Worm (Caenorhabditis elegans) whole organism, early embryonic: ENCODE results near the gene Y47D7A.2.

Experiments used
- B0310.2 ChIP-seq: sonication (generic microtip); optimal IDR thresholded peaks from 2 replicates; lab custom pipeline; 2016; ENCODE audit warnings: mild to moderate bottlenecking, missing genetic modification characterization, missing compliant biosample characterization
- aly-1 ChIP-seq: sonication (generic microtip); optimal IDR thresholded peaks from 2 replicates; lab custom pipeline; 2016; ENCODE audit warnings: missing genetic modification characterization, missing compliant biosample characterization
- ama-1 ChIP-seq: fragments of 150-350 bp; optimal IDR thresholded peaks from 2 replicates; lab custom pipeline; 2014
- ceh-13 ChIP-seq: fragments of 200-800 bp; sonication (Bioruptor generic); optimal IDR thresholded peaks from 2 replicates; lab custom pipeline; 2018; ENCODE audit warnings: mild to moderate bottlenecking, missing genetic modification characterization, missing compliant biosample characterization
- ceh-36 ChIP-seq: sonication (generic microtip); optimal IDR thresholded peaks from 2 replicates; lab custom pipeline; 2016; ENCODE audit warnings: missing genetic modification characterization, inconsistent platforms, missing compliant biosample characterization
- ets-7 ChIP-seq: sonication (generic microtip); optimal IDR thresholded peaks from 2 replicates; lab custom pipeline; 2016; ENCODE audit warnings: missing genotype, missing genetic modification characterization, missing compliant biosample characterization
- flt-1 ChIP-seq: fragments of 200-800 bp; sonication (Bioruptor generic); IDR thresholded peaks from 2 replicates; pipeline ENCODE4 v1.3.6; 2022; ENCODE audit warnings: missing genetic modification characterization, missing compliant biosample characterization
- hmbx-1 ChIP-seq: sonication (generic microtip); optimal IDR thresholded peaks from 2 replicates; lab custom pipeline; 2016; ENCODE audit warnings: mild to moderate bottlenecking, missing genetic modification characterization, missing compliant biosample characterization
- hmg-4 ChIP-seq: fragments of 200-800 bp; sonication (Bioruptor generic); optimal IDR thresholded peaks from 2 replicates; lab custom pipeline; 2018; ENCODE audit warnings: mild to moderate bottlenecking, missing genetic modification characterization, missing compliant biosample characterization
- pes-1 ChIP-seq: fragments of 200-800 bp; sonication (Bioruptor generic); IDR thresholded peaks from 2 replicates; pipeline ENCODE4 v1.3.6; 2022; ENCODE audit warnings: missing genetic modification reagents, missing genetic modification characterization, missing compliant biosample characterization
- sea-1 ChIP-seq: fragments of 200-800 bp; sonication (Bioruptor generic); conservative IDR thresholded peaks from 2 replicates; pipeline ENCODE4 v1.3.6; 2022; ENCODE audit warnings: missing genetic modification characterization, missing compliant biosample characterization
- tbx-11 ChIP-seq: fragments of 200-800 bp; sonication (Bioruptor generic); IDR thresholded peaks from 2 replicates; pipeline ENCODE4 v1.3.6; 2022; ENCODE audit warnings: missing genetic modification characterization, missing compliant biosample characterization

DNA sequence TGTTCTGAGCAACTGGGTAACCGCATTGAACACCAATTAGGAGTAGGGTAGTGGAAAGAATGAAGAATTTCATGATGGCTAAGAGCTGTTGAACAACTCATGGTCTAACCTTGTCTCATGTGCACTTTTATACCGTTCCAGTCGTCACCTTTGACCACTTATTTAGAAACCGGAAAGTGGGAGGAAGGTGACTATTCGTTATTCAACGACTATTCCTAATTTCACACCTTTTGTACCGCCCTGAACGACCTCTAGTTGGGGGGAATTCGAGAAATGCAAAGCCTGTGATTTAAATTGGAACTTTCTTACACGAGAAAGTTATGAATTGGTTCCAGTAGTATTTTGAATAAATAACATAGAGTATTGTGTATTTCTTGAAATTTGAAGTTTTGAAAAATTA lies 9.5 kb downstream of the Y47D7A.2 start, which contains the start of gene Y47D7A.12:
- TF ChIP-seq ama-1 (lab: Kevin White, UChicago) (no peak), pes-1 (no peak), sea-1 (GFP tag; lab: Robert Waterston, UW) (no peak), ets-7 (tag; lab: Kevin White, UChicago) (no peak), tbx-11 (GFP tag; lab: Robert Waterston, UW) (no peak), hmbx-1 (tag; lab: Kevin White, UChicago) (no peak), ceh-13 (GFP tag; lab: Kevin White, UChicago) (no peak), flt-1 (GFP tag; lab: Robert Waterston, UW) (no peak), hmg-4 (GFP tag; lab: Kevin White, UChicago) (no peak), B0310.2 (no peak), ceh-36 (no peak), aly-1 (tag; lab: Kevin White, UChicago) (no peak)
